Worm (Caenorhabditis elegans) whole organism, L4 larva: ENCODE results near the gene dmsr-1.
A peak's percentile ranks its signal among the peaks of the same experiment; 100 is the strongest.

Source experiments
- aha-1 ChIP-seq: fragments of 150-350 bp; peaks from one replicate; lab custom pipeline; 2014; ENCODE audit warnings: missing biosample characterization, missing genetic modification characterization
- attf-4 ChIP-seq: sonication (generic microtip); optimal IDR thresholded peaks from 3 replicates; lab custom pipeline; 2017; ENCODE audit warnings: missing biosample characterization, missing genetic modification characterization
- ces-1 ChIP-seq: fragments of 150-350 bp; sonication (generic microtip); optimal IDR thresholded peaks from 4 replicates; lab custom pipeline; 2014; ENCODE audit warnings: missing biosample characterization, missing genetic modification reagents, missing genetic modification characterization
- daf-12 ChIP-seq: fragments of 150-350 bp; optimal IDR thresholded peaks from 2 replicates; lab custom pipeline; 2014; ENCODE audit warnings: missing biosample characterization, missing genetic modification reagents, missing genetic modification characterization
- daf-16 ChIP-seq, 3 experiments: sonication (generic microtip); optimal IDR thresholded peaks; 2 replicates each; lab custom pipeline; 2016 to 2017; ENCODE audit warnings: missing genetic modification characterization in 3 of 3, missing genetic modification reagents in 3 of 3, mild to moderate bottlenecking in 2 of 3, missing compliant biosample characterization in 2 of 3, missing biosample characterization in 1 of 3, moderate library complexity in 1 of 3
- daf-19 ChIP-seq: fragments of 200-800 bp; sonication (Bioruptor generic); conservative IDR thresholded peaks from 2 replicates; pipeline ENCODE4 v1.3.6; 2022; ENCODE audit warnings: missing genetic modification characterization, missing compliant biosample characterization
- dmd-9 ChIP-seq: fragments of 200-800 bp; sonication (Bioruptor generic); IDR thresholded peaks from 2 replicates; pipeline ENCODE4 v1.3.6; 2022; ENCODE audit warnings: missing genetic modification reagents, missing genetic modification characterization, missing compliant biosample characterization
- dpl-1 ChIP-seq: fragments of 150-350 bp; optimal IDR thresholded peaks from 2 replicates; lab custom pipeline; 2014; ENCODE audit warnings: missing biosample characterization, missing genetic modification reagents, missing genetic modification characterization
- egl-27 ChIP-seq: sonication (generic microtip); optimal IDR thresholded peaks from 3 replicates; lab custom pipeline; 2017; ENCODE audit warnings: missing biosample characterization, missing genetic modification reagents, missing genetic modification characterization
- fkh-10 ChIP-seq: fragments of 150-350 bp; optimal IDR thresholded peaks from 2 replicates; lab custom pipeline; 2014; ENCODE audit warnings: missing biosample characterization, missing genetic modification reagents, missing genetic modification characterization
- hlh-11 ChIP-seq: fragments of 200-800 bp; sonication (Bioruptor generic); optimal IDR thresholded peaks from 2 replicates; lab custom pipeline; 2018; ENCODE audit warnings: mild to moderate bottlenecking, missing genetic modification characterization, missing compliant biosample characterization
- lin-29 ChIP-seq: fragments of 200-800 bp; sonication (Bioruptor generic); IDR thresholded peaks from 2 replicates; pipeline ENCODE4 v1.3.6; 2022; ENCODE audit warnings: missing genetic modification reagents, missing genetic modification characterization, missing compliant biosample characterization
- lsy-2 ChIP-seq, 2 experiments: fragments of 150-350 bp in 1 of 2; sonication (generic microtip) in 1 of 2; optimal IDR thresholded peaks; 2 replicates each; lab custom pipeline; 2014 to 2017; ENCODE audit warnings: missing biosample characterization in 2 of 2, missing genetic modification characterization in 2 of 2
- madf-5 ChIP-seq, 2 experiments: fragments of 200-800 bp; sonication (Bioruptor generic); IDR thresholded peaks; 2 replicates each; pipeline ENCODE4 v1.3.6; 2022; ENCODE audit warnings: missing compliant biosample characterization in 2 of 2, missing genetic modification characterization in 2 of 2
- mes-2 ChIP-seq: sonication (generic microtip); optimal IDR thresholded peaks from 2 replicates; lab custom pipeline; 2016; ENCODE audit warnings: missing genotype, mild to moderate bottlenecking, missing genetic modification characterization, missing compliant biosample characterization; ENCODE audit not compliant: poor library complexity, severe bottlenecking
- mxl-3 ChIP-seq: fragments of 200-800 bp; sonication (Bioruptor generic); optimal IDR thresholded peaks from 2 replicates; lab custom pipeline; 2018; ENCODE audit warnings: mild to moderate bottlenecking, missing genetic modification characterization, missing compliant biosample characterization
- nhr-11 ChIP-seq: fragments of 150-350 bp; optimal IDR thresholded peaks from 2 replicates; lab custom pipeline; 2014; ENCODE audit warnings: missing biosample characterization, missing genetic modification characterization
- nhr-48 ChIP-seq: sonication (generic microtip); optimal IDR thresholded peaks from 2 replicates; lab custom pipeline; 2016; ENCODE audit warnings: mild to moderate bottlenecking, missing genetic modification characterization, missing compliant biosample characterization
- nhr-77 ChIP-seq: fragments of 150-350 bp; optimal IDR thresholded peaks from 2 replicates; lab custom pipeline; 2014; ENCODE audit warnings: missing biosample characterization, missing genetic modification characterization
- php-3 ChIP-seq: fragments of 200-800 bp; sonication (Bioruptor generic); IDR thresholded peaks from 2 replicates; pipeline ENCODE4 v1.3.6; 2022; ENCODE audit warnings: missing genetic modification reagents, missing genetic modification characterization, missing compliant biosample characterization
- sdz-12 ChIP-seq: fragments of 200-800 bp; sonication (Bioruptor generic); optimal IDR thresholded peaks from 2 replicates; lab custom pipeline; 2018; ENCODE audit warnings: mild to moderate bottlenecking, missing genetic modification characterization, missing compliant biosample characterization
- set-16 ChIP-seq: fragments of 200-800 bp; sonication (Bioruptor generic); IDR thresholded peaks from 2 replicates; pipeline ENCODE4 v1.3.6; 2022; ENCODE audit warnings: missing genetic modification reagents, missing genetic modification characterization, missing compliant biosample characterization
- spr-1 ChIP-seq: sonication (generic microtip); optimal IDR thresholded peaks from 2 replicates; lab custom pipeline; 2016; ENCODE audit warnings: mild to moderate bottlenecking, missing genetic modification characterization, missing compliant biosample characterization
- spr-3 ChIP-seq: fragments of 200-800 bp; sonication (Bioruptor generic); optimal IDR thresholded peaks from 2 replicates; lab custom pipeline; 2018; ENCODE audit warnings: mild to moderate bottlenecking, missing genetic modification characterization, missing compliant biosample characterization
- unc-39 ChIP-seq: sonication (generic microtip); optimal IDR thresholded peaks from 2 replicates; lab custom pipeline; 2017; ENCODE audit warnings: missing biosample characterization, missing genetic modification characterization
- unc-62 ChIP-seq, 3 experiments: fragments of 150-350 bp in 1 of 3; sonication (generic microtip); optimal IDR thresholded peaks in 2 of 3; peaks in 1 of 3; 1 replicate in 1 of 3; 2 replicates in 2 of 3; lab custom pipeline; 2014 to 2017; ENCODE audit warnings: missing biosample characterization in 3 of 3, missing genetic modification characterization in 3 of 3, missing genetic modification reagents in 3 of 3, missing genotype in 1 of 3
- zfp-3 ChIP-seq: fragments of 200-800 bp; sonication (Bioruptor generic); conservative IDR thresholded peaks from 2 replicates; pipeline ENCODE4 v1.3.6; 2022; ENCODE audit warnings: missing genetic modification reagents, missing genetic modification characterization, missing compliant biosample characterization
- ztf-11 ChIP-seq: fragments of 150-350 bp; optimal IDR thresholded peaks from 2 replicates; lab custom pipeline; 2014; ENCODE audit warnings: missing biosample characterization, missing genetic modification characterization

The dmsr-1 gene

DNA sequence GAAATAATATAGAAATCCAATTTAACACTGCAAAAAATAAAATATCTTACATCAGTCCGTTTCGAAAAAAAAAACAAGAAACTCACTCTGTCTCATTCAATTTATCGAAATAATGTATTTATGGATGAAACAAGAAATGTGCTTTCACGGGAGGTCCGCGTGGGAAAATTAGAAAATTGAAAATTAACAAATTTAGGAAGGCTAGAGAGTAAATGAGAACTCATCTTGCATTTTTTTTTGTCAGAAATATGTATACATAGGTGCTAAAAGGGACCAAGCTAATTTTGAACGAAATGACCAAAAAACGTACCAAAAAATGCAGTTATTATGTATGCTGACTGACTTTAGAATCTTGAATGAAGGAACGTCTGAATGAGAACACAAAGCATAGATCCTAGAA is 14.0 kb upstream of the dmsr-1 start, which contains the start of gene T26H10.2:
Gene T26H10.2, minus strand, starts transcription at position 101 of the 400 bp plus-strand sequence.
- no peak for TF ChIP-seq madf-5 (GFP tag; IDR thresholded peaks at IDR 0.05; lab: Robert Waterston, UW)
- no peak for TF ChIP-seq nhr-48 (tag; lab: Kevin White, UChicago)
- no peak for TF ChIP-seq nhr-77 (tag; lab: Kevin White, UChicago)
- no peak for TF ChIP-seq unc-39
- TF ChIP-seq attf-4 = no peak
- no peak for TF ChIP-seq egl-27
- no peak for TF ChIP-seq sdz-12
- TF ChIP-seq daf-19 (GFP tag; lab: Robert Waterston, UW) = no peak
- TF ChIP-seq ztf-11 (tag; lab: Kevin White, UChicago) = no peak
- no peak for TF ChIP-seq dpl-1 (GFP tag; lab: Kevin White, UChicago)
- TF ChIP-seq ces-1 (GFP tag; lab: Kevin White, UChicago) = no peak
- no peak for TF ChIP-seq dmd-9 (GFP tag; lab: Robert Waterston, UW)
- TF ChIP-seq daf-16 (GFP tag; optimal IDR thresholded peaks at IDR 0.05; lab: Kevin White, UChicago) = no peak
- no peak for TF ChIP-seq daf-16 (tag; optimal IDR thresholded peaks at IDR 0.05; lab: Kevin White, UChicago)
- TF ChIP-seq hlh-11 (tag; lab: Kevin White, UChicago) = no peak
- no peak for TF ChIP-seq mxl-3 (GFP tag; lab: Kevin White, UChicago)
- TF ChIP-seq php-3 (GFP tag; lab: Robert Waterston, UW) = no peak
- TF ChIP-seq spr-1 = no peak
- TF ChIP-seq zfp-3 (GFP tag; lab: Robert Waterston, UW) = no peak
- no peak for TF ChIP-seq mes-2

DNA sequence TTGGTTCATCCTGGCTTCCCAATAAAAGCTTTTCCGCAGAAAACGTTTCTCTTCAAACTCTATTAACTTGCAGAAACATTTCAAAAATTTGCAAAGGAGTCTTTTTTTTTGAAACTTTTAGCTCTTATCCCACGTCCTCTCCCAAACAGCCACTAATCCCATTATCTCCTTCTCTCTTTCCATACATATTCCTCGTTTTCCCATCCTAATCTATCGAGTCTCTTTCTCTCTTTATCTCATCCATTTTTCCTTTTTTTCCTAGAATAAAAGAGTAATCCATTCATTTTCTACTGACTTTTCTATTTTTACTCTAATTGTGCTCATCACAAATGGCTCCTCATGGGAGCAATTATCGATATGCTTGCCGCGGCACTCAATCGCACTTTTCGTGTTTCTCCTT is 9.8 kb upstream of the dmsr-1 start:
- TF ChIP-seq ces-1 (GFP tag; lab: Kevin White, UChicago) (peak; percentile 71), nhr-11 (tag; lab: Kevin White, UChicago) (no peak)

DNA sequence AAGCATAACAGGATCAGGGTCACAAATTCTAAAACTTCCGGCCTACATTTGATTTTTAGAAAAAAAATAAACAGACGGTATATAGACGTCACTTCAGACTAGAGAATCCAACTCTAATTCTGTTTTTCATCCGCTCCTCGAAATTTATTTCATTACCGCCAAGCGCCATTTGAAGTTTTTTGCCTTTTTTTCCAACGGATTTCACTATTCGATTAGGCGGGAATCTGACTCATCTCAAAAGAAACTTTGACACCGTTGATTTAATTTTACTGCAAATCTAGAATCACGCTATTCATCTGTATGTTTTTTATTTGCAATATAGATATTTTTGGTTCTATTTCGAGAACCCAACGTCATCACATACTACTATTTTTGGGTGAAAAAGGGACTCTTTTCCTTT is 7.7 kb upstream of the dmsr-1 start:
- peak; percentile 17 for TF ChIP-seq fkh-10 (GFP tag; lab: Kevin White, UChicago)
- TF ChIP-seq set-16 (GFP tag; lab: Robert Waterston, UW) = no peak

DNA sequence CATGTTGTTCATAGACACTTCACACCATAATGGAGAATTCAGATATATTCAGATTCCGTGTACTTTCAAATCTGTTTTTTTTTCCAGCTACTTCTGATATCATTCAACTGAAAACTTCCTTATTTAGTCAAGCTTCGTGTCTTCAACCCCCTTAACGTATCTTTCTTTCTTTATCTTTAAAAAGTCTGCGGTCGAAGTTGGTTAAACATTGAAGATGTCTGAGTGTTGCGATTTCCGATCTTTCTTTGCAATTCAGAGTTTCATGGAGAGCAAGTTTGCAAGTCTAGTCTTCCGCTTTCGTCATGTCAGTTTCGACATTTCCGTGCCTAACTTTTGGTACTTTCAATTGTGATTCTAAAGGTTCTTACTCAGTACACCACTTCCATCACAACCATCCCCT is 3.3 kb upstream of the dmsr-1 start:
- TF ChIP-seq unc-62 (GFP tag; optimal IDR thresholded peaks at IDR 0.05 in 1 of 2; lab: Kevin White, UChicago) (peak in 1 of 2 experiments; percentile 91), unc-62 (tag; optimal IDR thresholded peaks at IDR 0.05; lab: Kevin White, UChicago) (no peak), dmd-9 (GFP tag; lab: Robert Waterston, UW) (no peak)

DNA sequence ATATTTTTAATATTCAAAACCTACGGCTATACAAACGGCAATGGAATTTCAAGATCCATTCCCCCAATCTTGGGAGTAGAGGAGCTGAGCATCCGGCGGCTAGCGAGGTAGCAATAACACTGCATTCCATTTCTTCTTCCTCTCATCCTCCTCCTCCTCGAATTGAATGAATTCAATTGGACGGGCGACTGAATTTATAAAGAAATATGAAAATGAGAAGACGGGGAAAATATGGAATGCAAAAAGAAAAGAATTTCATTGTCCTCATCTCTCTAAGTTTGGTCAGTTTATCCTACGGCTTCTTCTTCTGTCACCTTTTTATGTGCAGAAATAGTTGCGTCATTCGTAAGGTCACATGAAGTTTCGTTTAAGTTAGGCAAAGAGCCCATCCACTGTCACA is 2.2 kb upstream of the dmsr-1 start:
- TF ChIP-seq aha-1 = peak; percentile 80
- TF ChIP-seq spr-3 (GFP tag; lab: Kevin White, UChicago) = no peak

DNA sequence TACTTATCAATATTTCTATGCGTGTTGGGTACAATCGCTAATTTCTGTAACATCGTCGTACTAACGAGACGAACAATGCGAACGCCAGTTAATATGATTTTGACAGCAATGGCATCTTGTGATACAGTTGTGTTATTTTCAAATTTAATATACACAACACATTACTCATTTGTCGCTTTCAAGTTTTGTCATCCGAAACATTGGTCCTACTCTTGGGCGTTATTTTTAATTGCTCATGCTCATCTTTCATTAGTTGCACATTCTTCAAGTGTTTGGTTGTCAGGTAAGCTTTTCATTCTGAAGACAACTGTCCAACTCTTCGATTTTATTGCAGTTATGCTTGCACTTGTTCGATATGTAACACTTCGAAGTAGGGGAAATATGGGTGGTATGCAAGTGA is 638 bp downstream of the dmsr-1 start:
- TF ChIP-seq unc-62 (GFP tag; optimal IDR thresholded peaks at IDR 0.05 in 1 of 2; lab: Kevin White, UChicago) (peak in 1 of 2 experiments; percentile 94), unc-62 (tag; optimal IDR thresholded peaks at IDR 0.05; lab: Kevin White, UChicago) (no peak), nhr-77 (tag; lab: Kevin White, UChicago) (no peak)
- TF ChIP-seq, all 104 proteins: peak for 1

DNA sequence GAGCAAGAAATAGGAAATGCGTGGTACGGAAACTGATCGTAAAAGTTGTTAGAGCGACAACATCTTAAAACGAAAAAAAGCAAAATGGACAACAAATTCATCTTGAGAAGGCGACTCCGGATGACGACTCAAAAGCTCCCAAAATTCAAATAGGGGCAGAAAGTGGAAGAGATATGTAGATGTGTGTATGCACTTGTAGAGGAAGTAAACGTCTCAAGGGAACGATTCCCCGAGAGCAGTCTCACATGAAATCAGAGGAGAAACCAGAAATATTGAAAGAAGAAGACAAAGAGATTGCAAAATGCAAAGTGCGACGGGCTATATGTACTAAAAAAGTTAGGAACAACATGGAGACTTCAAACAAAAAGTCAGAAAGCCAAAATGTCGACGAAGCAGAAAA is 4.9 kb downstream of the dmsr-1 start, which contains the start of gene F57B7.2:
Gene F57B7.2, minus strand, starts transcription at position 101 of the 400 bp plus-strand sequence.
- TF ChIP-seq lin-29 (GFP tag; lab: Robert Waterston, UW) = no peak
- TF ChIP-seq daf-12 (tag; lab: Kevin White, UChicago) = no peak
- peak in 1 of 2 experiments; percentile 20 for TF ChIP-seq lsy-2 (tag; optimal IDR thresholded peaks at IDR 0.05; lab: Kevin White, UChicago)
